Worm (Caenorhabditis elegans) whole organism, L4/young adult: ENCODE results near the gene daf-7.

ENCODE experiments used
- W03F9.2 ChIP-seq: fragments of 150-350 bp; optimal IDR thresholded peaks from 2 replicates; lab custom pipeline; 2014; ENCODE audit warnings: missing biosample characterization, missing genetic modification characterization
- dao-5 ChIP-seq: sonication (generic microtip); optimal IDR thresholded peaks from 2 replicates; lab custom pipeline; 2016; ENCODE audit warnings: missing genotype, missing genetic modification characterization, moderate library complexity, missing compliant biosample characterization

DNA sequence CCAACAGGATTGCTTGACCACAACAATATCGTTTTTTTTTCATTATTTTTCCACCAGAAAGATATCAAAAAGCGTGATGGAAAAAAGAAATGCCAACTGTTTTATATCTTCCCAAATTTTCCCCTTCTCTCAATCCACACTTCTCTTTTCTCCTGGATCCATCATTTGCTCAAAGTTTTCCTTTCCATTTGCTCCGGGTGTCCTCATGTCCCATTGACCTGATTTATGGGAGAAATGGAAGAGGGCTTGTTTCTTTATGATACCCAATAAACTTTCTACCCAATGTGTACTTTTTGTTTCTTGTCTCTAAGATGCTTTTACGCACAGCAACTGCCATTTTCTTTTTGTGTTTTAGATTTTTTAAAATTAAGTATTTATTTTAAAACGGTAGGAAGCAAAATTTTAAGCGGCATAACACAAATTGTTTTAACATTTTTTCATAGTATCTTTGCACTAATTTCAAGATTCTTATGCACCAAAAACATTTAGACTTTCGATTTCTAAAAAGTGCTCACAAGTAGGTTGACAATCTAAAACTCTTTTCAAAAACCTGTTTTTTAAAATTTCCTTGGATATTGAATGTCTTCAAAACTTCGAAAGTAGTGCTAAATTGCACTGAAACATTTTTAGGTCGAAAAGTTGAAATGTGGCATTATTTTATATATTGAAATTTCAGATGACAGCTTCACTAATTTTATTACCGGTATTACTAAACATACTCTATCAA is 11.1 kb downstream of the daf-7 start, which contains the start of gene clec-149:
- TF ChIP-seq W03F9.2 (tag; lab: Kevin White, UChicago) (no peak), dao-5 (tag; lab: Kevin White, UChicago) (no peak)
